In genomic region chrV:7723967-7724544, ce11 we compare ENCODE assay signal across 2 worm cellular contexts.
TF ChIP-seq lines count a peak whose summit lies in the region.

ZK105.6 (minus strand) TSS chrV:7724067.
ZK105.8 (plus strand) TSS chrV:7724494.

TF ChIP-seq in whole organism, late embryonic, 69 proteins besides CTCF, POLR2A, EP300 and RAD21:
- no peak for TF ChIP-seq rnt-1 (tag; optimal IDR thresholded peaks at IDR 0.05; lab: Kevin White, UChicago)
- TF ChIP-seq unc-42 (tag; optimal IDR thresholded peaks at IDR 0.05; lab: Kevin White, UChicago) = peak; percentile 18

TF ChIP-seq in whole organism, mixed stage, embryonic, 35 proteins besides CTCF, POLR2A, EP300 and RAD21:
- TF ChIP-seq ces-1 (GFP tag; optimal IDR thresholded peaks at IDR 0.05; lab: Kevin White, UChicago) (peak; percentile 16), mep-1 (tag; optimal IDR thresholded peaks at IDR 0.05; lab: Kevin White, UChicago) (no peak)
TF ChIP-seq in whole organism, mixed stage, embryonic: peak in this region for 1.
